Fruit fly (Drosophila melanogaster): Measurements from ENCODE around the gene CG14990.

CG14990 gene

dm6 chr3L:4119636-4120357, 26.8 kb downstream of the CG14990 start (continued):
- peak; percentile 71 for TF ChIP-seq mirr (GFP tag; optimal IDR thresholded peaks at IDR 0.05)
- no peak for TF ChIP-seq Neu2 (GFP tag; optimal IDR thresholded peaks at IDR 0.05; ENCODE audit: borderline replicate concordance)
- TF ChIP-seq Hey (tag; optimal IDR thresholded peaks at IDR 0.05), result peak; percentile 77
- TF ChIP-seq Sry-β (GFP tag; optimal IDR thresholded peaks at IDR 0.05), result peak; percentile 3
- TF ChIP-seq Lpt (GFP tag; optimal IDR thresholded peaks at IDR 0.05), result peak; percentile 16
- no peak for TF ChIP-seq lola (GFP tag; optimal IDR thresholded peaks at IDR 0.05)
- no peak for TF ChIP-seq HLH54F (GFP tag; optimal IDR thresholded peaks at IDR 0.05)
- TF ChIP-seq HmgD (GFP tag; optimal IDR thresholded peaks at IDR 0.05), result no peak
- TF ChIP-seq CG31224 (GFP tag; IDR thresholded peaks at IDR 0.05), result no peak
- TF ChIP-seq E2f1 (GFP tag; IDR thresholded peaks at IDR 0.05), result no peak
- no peak for TF ChIP-seq CG30403 (GFP tag; optimal IDR thresholded peaks at IDR 0.05)
- TF ChIP-seq aop (GFP tag; IDR thresholded peaks at IDR 0.05), result no peak
- TF ChIP-seq row (GFP tag; IDR thresholded peaks at IDR 0.05), result peak; percentile 30; the same call in 1 of the 3 replicates
- TF ChIP-seq CG9932 (GFP tag; IDR thresholded peaks at IDR 0.05), result no peak
- TF ChIP-seq chif (GFP tag; optimal IDR thresholded peaks at IDR 0.05), result no peak
- TF ChIP-seq wek (GFP tag; optimal IDR thresholded peaks at IDR 0.05), result no peak
- no peak for TF ChIP-seq CG33213 (GFP tag; optimal IDR thresholded peaks at IDR 0.05)
- 0 out of 2 replicates have a peak, but pooled peaks have one; percentile 20 for TF ChIP-seq ara (GFP tag; IDR thresholded peaks at IDR 0.05)
- no peak for TF ChIP-seq CG12659 (GFP tag; optimal IDR thresholded peaks at IDR 0.05)
- TF ChIP-seq pnt (GFP tag; optimal IDR thresholded peaks at IDR 0.05), result no peak
- TF ChIP-seq danr (GFP tag; IDR thresholded peaks at IDR 0.05), result no peak
- no peak for TF ChIP-seq CG11456 (GFP tag; IDR thresholded peaks at IDR 0.05)
- peak; percentile 9 for TF ChIP-seq bcd (GFP tag; optimal IDR thresholded peaks at IDR 0.05)
- peak; percentile 39 for TF ChIP-seq pros (GFP tag; optimal IDR thresholded peaks at IDR 0.05)
- TF ChIP-seq Six4 (GFP tag; optimal IDR thresholded peaks at IDR 0.05), result no peak
- TF ChIP-seq CG1602 (GFP tag; optimal IDR thresholded peaks at IDR 0.05), result no peak
- no peak for TF ChIP-seq Scr (GFP tag; IDR thresholded peaks at IDR 0.05; ENCODE audit: partially characterized antibody)
- TF ChIP-seq CG16863 (GFP tag; optimal IDR thresholded peaks at IDR 0.05), result no peak
- no peak for TF ChIP-seq CG3847 (GFP tag; IDR thresholded peaks at IDR 0.05)
- TF ChIP-seq bsh (GFP tag; optimal IDR thresholded peaks at IDR 0.05), result peak in 1 of 2 experiments; percentile 3
- TF ChIP-seq CG18476 (GFP tag; optimal IDR thresholded peaks at IDR 0.05), result no peak
- TF ChIP-seq sr (GFP tag; IDR thresholded peaks at IDR 0.05), result no peak
- TF ChIP-seq CG3407 (GFP tag; optimal IDR thresholded peaks at IDR 0.05), result no peak
- TF ChIP-seq luna (GFP tag; optimal IDR thresholded peaks at IDR 0.05), result no peak
- TF ChIP-seq CG7987 (GFP tag; optimal IDR thresholded peaks at IDR 0.05), result no peak
- no peak for TF ChIP-seq org-1 (GFP tag; optimal IDR thresholded peaks at IDR 0.05)
- TF ChIP-seq Kr (GFP tag; optimal IDR thresholded peaks at IDR 0.05), result no peak
- TF ChIP-seq Antp (GFP tag; optimal IDR thresholded peaks at IDR 0.05), result no peak
- no peak for TF ChIP-seq Max (GFP tag; optimal IDR thresholded peaks at IDR 0.05)
- peak; percentile 23 for TF ChIP-seq CG6813 (GFP tag; optimal IDR thresholded peaks at IDR 0.05)
- TF ChIP-seq CG42726 (GFP tag; IDR thresholded peaks at IDR 0.05; ENCODE audit: partially characterized antibody), result no peak
- peak; percentile 23 for TF ChIP-seq CG10543 (GFP tag; optimal IDR thresholded peaks at IDR 0.05)
- no peak for TF ChIP-seq CG2889 (GFP tag; IDR thresholded peaks at IDR 0.05)
- no peak for TF ChIP-seq CG15011 (GFP tag; optimal IDR thresholded peaks at IDR 0.05)
- TF ChIP-seq CG43689 (GFP tag; IDR thresholded peaks at IDR 0.05), result no peak
- TF ChIP-seq Hr51 (GFP tag; optimal IDR thresholded peaks at IDR 0.05), result no peak
- no peak for TF ChIP-seq Meics (GFP tag; optimal IDR thresholded peaks at IDR 0.05)
- TF ChIP-seq CG10462 (GFP tag; optimal IDR thresholded peaks at IDR 0.05), result no peak
- TF ChIP-seq Sin3A (optimal IDR thresholded peaks at IDR 0.05), result no peak
- no peak for TF ChIP-seq ERR (GFP tag; optimal IDR thresholded peaks at IDR 0.05)

Data from whole organism, embryonic.